Fruit fly (Drosophila melanogaster) whole organism, embryonic: ENCODE results near the gene CG10801.
A peak's percentile ranks its signal among the peaks of the same experiment; 100 is the strongest.

Experiments used
- Adf1 ChIP-seq: fragments of 200-800 bp; sonication (Bioruptor generic); IDR thresholded peaks from 2 replicates; pipeline ENCODE4 v1.3.6; 2022; ENCODE audit warnings: missing biosample characterization, missing genetic modification characterization
- Aef1 ChIP-seq: fragments of 200-800 bp; sonication (Bioruptor generic); IDR thresholded peaks from 3 replicates; pipeline ENCODE4 v1.3.6; 2022; ENCODE audit warnings: missing biosample characterization, missing genetic modification characterization
- BEAF-32 ChIP-seq: fragments of 200-800 bp; sonication (Bioruptor generic); optimal IDR thresholded peaks from 3 replicates; lab custom pipeline; 2017; ENCODE audit warnings: missing biosample characterization, missing genetic modification characterization, mild to moderate bottlenecking, moderate library complexity, missing genetic modification reagents
- BtbVII ChIP-seq: fragments of 200-800 bp; sonication (Bioruptor generic); optimal IDR thresholded peaks from 3 replicates; lab custom pipeline; 2017; ENCODE audit warnings: missing biosample characterization, mild to moderate bottlenecking, missing genetic modification characterization
- CG10543 ChIP-seq: fragments of 200-800 bp; sonication (Bioruptor generic); optimal IDR thresholded peaks from 3 replicates; lab custom pipeline; 2017; ENCODE audit warnings: missing biosample characterization, mild to moderate bottlenecking, missing genetic modification characterization, moderate library complexity
- CG11093 ChIP-seq: fragments of 200-800 bp; sonication (Bioruptor generic); IDR thresholded peaks from 3 replicates; pipeline ENCODE4 v1.3.6; 2022; ENCODE audit warnings: missing biosample characterization, missing genetic modification characterization
- CG12104 ChIP-seq: fragments of 200-800 bp; sonication (Bioruptor generic); optimal IDR thresholded peaks from 3 replicates; lab custom pipeline; 2016; ENCODE audit warnings: missing biosample characterization, missing genetic modification characterization
- CG13296 ChIP-seq: fragments of 200-800 bp; sonication (Bioruptor generic); optimal IDR thresholded peaks from 3 replicates; lab custom pipeline; 2018; ENCODE audit warnings: missing biosample characterization, mild to moderate bottlenecking, missing genetic modification characterization
- CG16863 ChIP-seq: fragments of 200-800 bp; sonication (Bioruptor generic); optimal IDR thresholded peaks from 3 replicates; lab custom pipeline; 2016; ENCODE audit warnings: missing biosample characterization, missing genetic modification characterization
- CG17385 ChIP-seq: fragments of 200-800 bp; sonication (Bioruptor generic); optimal IDR thresholded peaks from 3 replicates; lab custom pipeline; 2018; ENCODE audit warnings: missing biosample characterization, mild to moderate bottlenecking, missing genetic modification characterization
- CG18476 ChIP-seq: fragments of 200-800 bp; sonication (Bioruptor generic); optimal IDR thresholded peaks from 2 replicates; lab custom pipeline; 2016; ENCODE audit warnings: missing biosample characterization, mild to moderate bottlenecking, missing genetic modification characterization
- CG18619 ChIP-seq: fragments of 200-800 bp; sonication (Bioruptor generic); optimal IDR thresholded peaks from 3 replicates; lab custom pipeline; 2017; ENCODE audit warnings: missing biosample characterization, mild to moderate bottlenecking, missing genetic modification characterization
- CG2875 ChIP-seq: fragments of 200-800 bp; sonication (Bioruptor generic); optimal IDR thresholded peaks from 2 replicates; lab custom pipeline; 2017; ENCODE audit warnings: missing biosample characterization, mild to moderate bottlenecking, missing genetic modification characterization, missing genetic modification reagents
- CG31365 ChIP-seq: fragments of 200-800 bp; sonication (Bioruptor generic); optimal IDR thresholded peaks from 2 replicates; lab custom pipeline; 2018; ENCODE audit warnings: missing biosample characterization, mild to moderate bottlenecking, missing genetic modification characterization
- CG31388 ChIP-seq: fragments of 200-800 bp; sonication (Bioruptor generic); optimal IDR thresholded peaks from 2 replicates; lab custom pipeline; 2016; ENCODE audit warnings: missing biosample characterization, missing genetic modification characterization
- CG9215 ChIP-seq: fragments of 200-800 bp; sonication (Bioruptor generic); IDR thresholded peaks from 2 replicates; pipeline ENCODE4 v1.3.6; 2022; ENCODE audit warnings: missing biosample characterization, missing genetic modification characterization
- CG9437 ChIP-seq: fragments of 200-800 bp; sonication (Bioruptor generic); optimal IDR thresholded peaks from 2 replicates; lab custom pipeline; 2018; ENCODE audit warnings: missing biosample characterization, mild to moderate bottlenecking, missing genetic modification characterization
- CG9876 ChIP-seq: fragments of 200-800 bp; sonication (Bioruptor generic); optimal IDR thresholded peaks from 2 replicates; lab custom pipeline; 2016; ENCODE audit warnings: missing biosample characterization, missing genetic modification characterization
- CrebB ChIP-seq: fragments of 200-800 bp; sonication (Bioruptor generic); optimal IDR thresholded peaks from 3 replicates; lab custom pipeline; 2018; ENCODE audit warnings: missing biosample characterization, mild to moderate bottlenecking, missing genetic modification characterization
- Dbx ChIP-seq: fragments of 200-800 bp; sonication (Bioruptor generic); IDR thresholded peaks from 3 replicates; pipeline ENCODE4 v1.3.6; 2022; ENCODE audit warnings: missing biosample characterization, missing genetic modification characterization
- Doc3 ChIP-seq: fragments of 200-800 bp; sonication (Bioruptor generic); IDR thresholded peaks from 3 replicates; pipeline ENCODE4 v1.3.6; 2022; ENCODE audit warnings: missing biosample characterization, missing genetic modification characterization; ENCODE audit not compliant: partially characterized antibody
- Fer1 ChIP-seq: fragments of 200-800 bp; sonication (Bioruptor generic); optimal IDR thresholded peaks from 2 replicates; lab custom pipeline; 2017; ENCODE audit warnings: missing biosample characterization, mild to moderate bottlenecking, missing genetic modification characterization
- HLH54F ChIP-seq: fragments of 200-800 bp; sonication (Bioruptor generic); optimal IDR thresholded peaks from 3 replicates; lab custom pipeline; 2016; ENCODE audit warnings: missing biosample characterization, missing genetic modification characterization
- Hsf ChIP-seq: fragments of 200-800 bp; sonication (Bioruptor generic); optimal IDR thresholded peaks from 3 replicates; lab custom pipeline; 2016; ENCODE audit warnings: missing biosample characterization, missing genetic modification characterization
- MBD-R2 ChIP-seq: fragments of 200-800 bp; sonication (Bioruptor generic); IDR thresholded peaks from 2 replicates; pipeline ENCODE4 v1.3.6; 2022; ENCODE audit warnings: missing biosample characterization, missing genetic modification characterization
- Nf-YA ChIP-seq: fragments of 200-800 bp; sonication (Bioruptor generic); IDR thresholded peaks from 2 replicates; pipeline ENCODE4 v1.3.6; 2022; ENCODE audit warnings: missing biosample characterization, missing genetic modification characterization
- NfI ChIP-seq: fragments of 200-800 bp; sonication (Bioruptor generic); optimal IDR thresholded peaks from 3 replicates; lab custom pipeline; 2018; ENCODE audit warnings: missing biosample characterization, mild to moderate bottlenecking, missing genetic modification characterization, moderate library complexity
- Usf ChIP-seq: fragments of 200-800 bp; sonication (Bioruptor generic); optimal IDR thresholded peaks from 2 replicates; lab custom pipeline; 2017; ENCODE audit warnings: missing genotype, missing biosample characterization, missing genetic modification characterization
- amos ChIP-seq: fragments of 200-800 bp; sonication (Bioruptor generic); IDR thresholded peaks from 2 replicates; pipeline ENCODE4 v1.3.6; 2022; ENCODE audit warnings: missing biosample characterization, missing genetic modification characterization; ENCODE audit not compliant: partially characterized antibody
- btn ChIP-seq: fragments of 200-800 bp; sonication (Bioruptor generic); optimal IDR thresholded peaks from 2 replicates; lab custom pipeline; 2016; ENCODE audit warnings: missing biosample characterization, missing genetic modification characterization
- chif ChIP-seq, 2 experiments: fragments of 200-800 bp; sonication (Bioruptor generic); optimal IDR thresholded peaks; 3 replicates each; lab custom pipeline; 2016; ENCODE audit warnings: missing biosample characterization in 2 of 2, missing genetic modification characterization in 2 of 2
- dan ChIP-seq: fragments of 200-800 bp; sonication (Bioruptor generic); IDR thresholded peaks from 2 replicates; pipeline ENCODE4 v1.3.6; 2022; ENCODE audit warnings: missing biosample characterization, missing genetic modification characterization
- dysf ChIP-seq: fragments of 200-800 bp; sonication (Bioruptor generic); IDR thresholded peaks from 3 replicates; pipeline ENCODE4 v1.3.6; 2022; ENCODE audit warnings: missing biosample characterization, missing genetic modification characterization
- fru ChIP-seq: fragments of >200 bp; optimal IDR thresholded peaks from 2 replicates; lab custom pipeline; 2017
- grn ChIP-seq: fragments of 200-800 bp; sonication (Bioruptor generic); optimal IDR thresholded peaks from 3 replicates; lab custom pipeline; 2017; ENCODE audit warnings: missing biosample characterization, missing genetic modification characterization
- her ChIP-seq: fragments of 200-800 bp; sonication (Bioruptor generic); optimal IDR thresholded peaks from 2 replicates; lab custom pipeline; 2016; ENCODE audit warnings: missing biosample characterization, missing genetic modification characterization
- ind ChIP-seq: fragments of 200-800 bp; sonication (Bioruptor generic); optimal IDR thresholded peaks from 3 replicates; lab custom pipeline; 2016; ENCODE audit warnings: missing biosample characterization, missing genetic modification characterization
- lmd ChIP-seq: fragments of 200-800 bp; sonication (Bioruptor generic); IDR thresholded peaks from 2 replicates; pipeline ENCODE4 v1.3.6; 2022; ENCODE audit warnings: missing biosample characterization, missing genetic modification characterization
- mam ChIP-seq: fragments of 200-800 bp; sonication (Bioruptor generic); optimal IDR thresholded peaks from 3 replicates; lab custom pipeline; 2016; ENCODE audit warnings: missing biosample characterization, missing genetic modification characterization
- mirr ChIP-seq: fragments of 200-800 bp; sonication (Bioruptor generic); optimal IDR thresholded peaks from 3 replicates; lab custom pipeline; 2018; ENCODE audit warnings: missing biosample characterization, mild to moderate bottlenecking, missing genetic modification characterization
- onecut ChIP-seq: fragments of 200-800 bp; sonication (Bioruptor generic); IDR thresholded peaks from 2 replicates; pipeline ENCODE4 v1.3.6; 2022; ENCODE audit warnings: missing biosample characterization, missing genetic modification characterization
- p53 ChIP-seq: fragments of 200-800 bp; sonication (Bioruptor generic); optimal IDR thresholded peaks from 2 replicates; lab custom pipeline; 2016; ENCODE audit warnings: missing biosample characterization, missing genetic modification characterization
- pros ChIP-seq: fragments of 200-800 bp; sonication (Bioruptor generic); optimal IDR thresholded peaks from 3 replicates; lab custom pipeline; 2019; ENCODE audit warnings: missing biosample characterization, mild to moderate bottlenecking, missing genetic modification characterization, moderate library complexity
- run ChIP-seq: fragments of 200-800 bp; sonication (Bioruptor generic); optimal IDR thresholded peaks from 3 replicates; lab custom pipeline; 2018; ENCODE audit warnings: missing biosample characterization, mild to moderate bottlenecking, missing genetic modification characterization
- sisA ChIP-seq: fragments of 200-800 bp; sonication (Bioruptor generic); IDR thresholded peaks from 2 replicates; pipeline ENCODE4 v1.3.6; 2022; ENCODE audit warnings: missing biosample characterization, missing genetic modification characterization
- slbo ChIP-seq: fragments of 200-800 bp; sonication (Bioruptor generic); IDR thresholded peaks from 2 replicates; pipeline ENCODE4 v1.3.6; 2022; ENCODE audit warnings: missing biosample characterization, missing genetic modification characterization
- vnd ChIP-seq: fragments of 200-800 bp; sonication (Bioruptor generic); IDR thresholded peaks from 3 replicates; pipeline ENCODE4 v1.3.6; 2022; ENCODE audit warnings: missing biosample characterization, missing genetic modification characterization; ENCODE audit not compliant: partially characterized antibody
- zen ChIP-seq: fragments of 200-800 bp; sonication (Bioruptor generic); optimal IDR thresholded peaks from 3 replicates; lab custom pipeline; 2018; ENCODE audit warnings: missing biosample characterization, mild to moderate bottlenecking, missing genetic modification characterization, moderate library complexity
- zf30C ChIP-seq: fragments of 200-800 bp; sonication (Bioruptor generic); optimal IDR thresholded peaks from 3 replicates; lab custom pipeline; 2018; ENCODE audit warnings: missing biosample characterization, mild to moderate bottlenecking, missing genetic modification characterization
- zfh1 ChIP-seq: fragments of 200-800 bp; sonication (Bioruptor generic); IDR thresholded peaks from 3 replicates; pipeline ENCODE4 v1.3.6; 2022; ENCODE audit warnings: missing biosample characterization, missing genetic modification characterization

Gene CG10801

DNA sequence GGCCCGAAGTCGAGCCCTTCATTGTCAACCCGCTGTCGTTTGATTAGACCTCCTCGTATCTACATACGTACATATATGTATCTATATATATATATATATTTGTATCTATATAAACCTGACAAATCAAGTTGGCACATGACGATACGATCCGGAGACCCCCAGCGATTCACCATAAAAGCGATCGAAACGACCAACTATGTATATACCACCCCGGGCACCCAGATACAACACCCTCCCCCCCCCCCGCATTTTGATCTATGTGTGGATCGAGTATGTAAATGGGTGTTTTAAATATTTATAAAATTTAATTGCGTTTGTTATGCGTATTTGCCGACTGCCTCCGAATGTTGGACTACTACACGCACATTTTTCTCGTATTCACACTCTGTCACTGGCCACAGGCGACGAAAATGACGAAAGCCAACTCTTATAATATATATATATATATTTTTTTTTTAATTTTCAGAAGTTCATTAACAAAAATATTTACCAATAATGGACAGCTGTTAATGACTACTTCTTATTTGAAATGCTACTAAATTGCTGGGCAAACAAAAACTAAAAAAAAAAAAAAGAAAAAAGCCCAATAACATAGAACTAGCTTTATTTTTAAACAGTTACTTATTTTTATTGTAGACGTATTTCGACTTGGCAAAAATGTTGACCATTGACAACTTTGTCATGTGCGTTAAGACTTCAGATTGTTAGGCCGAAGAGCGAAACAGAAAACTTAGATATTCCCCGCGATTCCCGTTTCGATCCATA is 46.2 kb upstream of the CG10801 start (continued):
- peak; percentile 68 for TF ChIP-seq run (tag; lab: Kevin White, UChicago)
- peak; percentile 66 for TF ChIP-seq zfh1 (GFP tag; lab: Robert Waterston, UW)
- TF ChIP-seq CG9437, result peak; percentile 60
- peak; percentile 30 for TF ChIP-seq Hsf (GFP tag; lab: Kevin White, UChicago)
- TF ChIP-seq vnd (GFP tag; lab: Robert Waterston, UW), result no peak
- peak; percentile 70; the same call in 1 of the 2 replicates for TF ChIP-seq lmd
- peak in 1 of 2 experiments; percentile 3 for TF ChIP-seq chif (GFP tag; optimal IDR thresholded peaks at IDR 0.05; lab: Kevin White, UChicago)
- TF ChIP-seq grn, result no peak
- no peak for TF ChIP-seq fru
- TF ChIP-seq CG9876 (GFP tag; lab: Kevin White, UChicago), result no peak
- TF ChIP-seq CG10543 (GFP tag; lab: Kevin White, UChicago), result peak; percentile 11
- TF ChIP-seq BEAF-32, result no peak
- TF ChIP-seq Fer1 (GFP tag; lab: Kevin White, UChicago), result peak; percentile 85
- TF ChIP-seq CG18476, result peak; percentile 26
- no peak for TF ChIP-seq zf30C (GFP tag; lab: Kevin White, UChicago)
- TF ChIP-seq ind (GFP tag; lab: Kevin White, UChicago), result peak; percentile 51
- TF ChIP-seq CG31388, result no peak
- peak; percentile 51 for TF ChIP-seq sisA (GFP tag; lab: Robert Waterston, UW)
- no peak for TF ChIP-seq CrebB
- TF ChIP-seq CG31365 (tag; lab: Kevin White, UChicago), result no peak
- TF ChIP-seq mam, result peak; percentile 49
- no peak for TF ChIP-seq btn (GFP tag; lab: Kevin White, UChicago)
- TF ChIP-seq NfI, result peak; percentile 65
- TF ChIP-seq CG12104 (GFP tag; lab: Kevin White, UChicago), result peak; percentile 56
- peak; percentile 81 for TF ChIP-seq dysf (GFP tag; lab: Robert Waterston, UW)
- TF ChIP-seq slbo, result peak; percentile 68
- peak; percentile 11 for TF ChIP-seq zen (tag; lab: Kevin White, UChicago)
- peak; percentile 52; the same call in 1 of the 3 replicates for TF ChIP-seq CG11093
- no peak for TF ChIP-seq mirr (GFP tag; lab: Kevin White, UChicago)
- peak; percentile 22 for TF ChIP-seq Usf (GFP tag; lab: Kevin White, UChicago)
- TF ChIP-seq MBD-R2 (GFP tag; lab: Robert Waterston, UW), result peak; percentile 24; the same call in 1 of the 2 replicates
- TF ChIP-seq CG9215 (GFP tag; lab: Robert Waterston, UW), result peak; percentile 61
- 0 out of 3 replicates have a peak, but pooled peaks have one; percentile 29 for TF ChIP-seq Aef1 (GFP tag; lab: Robert Waterston, UW)
- TF ChIP-seq CG17385 (GFP tag; lab: Kevin White, UChicago), result peak; percentile 72
- peak; percentile 12 for TF ChIP-seq HLH54F
- no peak for TF ChIP-seq Nf-YA
- peak; percentile 70 for TF ChIP-seq BtbVII (GFP tag; lab: Kevin White, UChicago)
- TF ChIP-seq pros (GFP tag; lab: Kevin White, UChicago), result no peak
- TF ChIP-seq Dbx (GFP tag; lab: Robert Waterston, UW), result peak; percentile 68; the same call in 2 of the 3 replicates
- peak; percentile 66 for TF ChIP-seq CG18619 (GFP tag; lab: Kevin White, UChicago)
- TF ChIP-seq p53 (GFP tag; lab: Kevin White, UChicago), result no peak
- peak; percentile 78 for TF ChIP-seq CG13296 (GFP tag; lab: Kevin White, UChicago)
- TF ChIP-seq Doc3 (GFP tag; lab: Robert Waterston, UW), result no peak
- no peak for TF ChIP-seq dan (GFP tag; lab: Robert Waterston, UW)
- no peak for TF ChIP-seq amos
- no peak for TF ChIP-seq CG16863 (GFP tag; lab: Kevin White, UChicago)
- no peak for TF ChIP-seq her (GFP tag; lab: Kevin White, UChicago)
- TF ChIP-seq Adf1 (GFP tag; lab: Robert Waterston, UW), result no peak
- no peak for TF ChIP-seq onecut
- peak; percentile 12 for TF ChIP-seq CG2875 (GFP tag; lab: Kevin White, UChicago)
